Worm (Caenorhabditis elegans) whole organism, L3 larva: ENCODE data around the gene C16B8.2.

Source experiments
- R02D3.7 ChIP-seq: fragments of 150-350 bp; optimal IDR thresholded peaks from 2 replicates; lab custom pipeline; 2014; ENCODE audit warnings: missing biosample characterization, missing genetic modification characterization
- ZK546.5 ChIP-seq: sonication (generic microtip); optimal IDR thresholded peaks from 2 replicates; lab custom pipeline; 2017; ENCODE audit warnings: missing biosample characterization, missing genetic modification characterization
- aly-2 ChIP-seq: fragments of 150-350 bp; optimal IDR thresholded peaks from 2 replicates; lab custom pipeline; 2014; ENCODE audit warnings: missing biosample characterization, missing genetic modification characterization
- ceh-16 ChIP-seq: sonication (generic microtip); optimal IDR thresholded peaks from 2 replicates; lab custom pipeline; 2017; ENCODE audit warnings: missing biosample characterization, missing genetic modification characterization
- ceh-28 ChIP-seq: fragments of 150-350 bp; optimal IDR thresholded peaks from 2 replicates; lab custom pipeline; 2014; ENCODE audit warnings: missing biosample characterization, missing genetic modification reagents, missing genetic modification characterization
- ceh-9 ChIP-seq: sonication (generic microtip); optimal IDR thresholded peaks from 2 replicates; lab custom pipeline; 2018; ENCODE audit warnings: missing biosample characterization, missing genetic modification characterization
- daf-12 ChIP-seq: fragments of 150-350 bp; optimal IDR thresholded peaks from 2 replicates; lab custom pipeline; 2014; ENCODE audit warnings: missing biosample characterization, missing genetic modification reagents, missing genetic modification characterization
- egl-5 ChIP-seq: fragments of 150-350 bp; optimal IDR thresholded peaks from 2 replicates; lab custom pipeline; 2017; ENCODE audit warnings: missing biosample characterization, missing genetic modification reagents, missing genetic modification characterization, inconsistent platforms
- elt-1 ChIP-seq: fragments of 150-350 bp; optimal IDR thresholded peaks from 2 replicates; lab custom pipeline; 2014; ENCODE audit warnings: missing biosample characterization, missing genetic modification characterization
- elt-2 ChIP-seq: sonication (generic microtip); optimal IDR thresholded peaks from 2 replicates; lab custom pipeline; 2016; ENCODE audit warnings: missing genetic modification reagents, mild to moderate bottlenecking, missing genetic modification characterization, missing compliant biosample characterization
- elt-3 ChIP-seq, 3 experiments: fragments of 150-350 bp in 1 of 3; sonication (generic microtip) in 2 of 3; optimal IDR thresholded peaks; 2 replicates in 2 of 3; 4 replicates in 1 of 3; lab custom pipeline; 2014 to 2017; ENCODE audit warnings: missing biosample characterization in 3 of 3, missing genetic modification characterization in 3 of 3
- eor-1 ChIP-seq, 2 experiments: fragments of 150-350 bp; optimal IDR thresholded peaks; 2 replicates each; lab custom pipeline; 2014 to 2018; ENCODE audit warnings: missing biosample characterization in 2 of 2, missing genetic modification characterization in 2 of 2
- fkh-2 ChIP-seq: fragments of 150-350 bp; optimal IDR thresholded peaks from 2 replicates; lab custom pipeline; 2014; ENCODE audit warnings: missing biosample characterization, missing genetic modification reagents, missing genetic modification characterization
- fos-1 ChIP-seq: fragments of 150-350 bp; optimal IDR thresholded peaks from 2 replicates; lab custom pipeline; 2014; ENCODE audit warnings: missing biosample characterization, missing genetic modification characterization
- hmg-11 ChIP-seq: sonication (generic microtip); optimal IDR thresholded peaks from 2 replicates; lab custom pipeline; 2016; ENCODE audit warnings: missing genetic modification characterization, missing compliant biosample characterization
- jun-1 ChIP-seq: fragments of 150-350 bp; optimal IDR thresholded peaks from 2 replicates; lab custom pipeline; 2014; ENCODE audit warnings: missing biosample characterization, missing genetic modification reagents, missing genetic modification characterization
- lin-15B ChIP-seq: fragments of 150-350 bp; optimal IDR thresholded peaks from 2 replicates; lab custom pipeline; 2014; ENCODE audit warnings: missing biosample characterization, missing genetic modification characterization
- lin-39 ChIP-seq: fragments of 150-350 bp; optimal IDR thresholded peaks from 2 replicates; lab custom pipeline; 2018; ENCODE audit warnings: missing biosample characterization, missing genetic modification reagents, missing genetic modification characterization
- lsy-12 ChIP-seq: sonication (generic microtip); optimal IDR thresholded peaks from 2 replicates; lab custom pipeline; 2016; ENCODE audit warnings: mild to moderate bottlenecking, missing genetic modification characterization, missing compliant biosample characterization
- mdl-1 ChIP-seq: fragments of 150-350 bp; optimal IDR thresholded peaks from 2 replicates; lab custom pipeline; 2014; ENCODE audit warnings: missing biosample characterization, missing genetic modification characterization
- mml-1 ChIP-seq: fragments of 150-350 bp; sonication (generic microtip); optimal IDR thresholded peaks from 3 replicates; lab custom pipeline; 2014; ENCODE audit warnings: missing biosample characterization, missing genetic modification characterization
- nfya-1 ChIP-seq: sonication (generic microtip); optimal IDR thresholded peaks from 2 replicates; lab custom pipeline; 2017; ENCODE audit warnings: missing genetic modification characterization, mild to moderate bottlenecking, missing compliant biosample characterization, antibody characterized with exemption, moderate library complexity; ENCODE audit not compliant: insufficient read depth
- nhr-11 ChIP-seq: fragments of 150-350 bp; optimal IDR thresholded peaks from 2 replicates; lab custom pipeline; 2014; ENCODE audit warnings: missing biosample characterization, missing genetic modification characterization
- nhr-23 ChIP-seq: fragments of 150-350 bp; optimal IDR thresholded peaks from 2 replicates; lab custom pipeline; 2014; ENCODE audit warnings: missing biosample characterization, missing genetic modification reagents, missing genetic modification characterization
- nhr-237 ChIP-seq: fragments of 150-350 bp; optimal IDR thresholded peaks from 2 replicates; lab custom pipeline; 2014; ENCODE audit warnings: missing biosample characterization, missing genetic modification characterization
- nhr-25 ChIP-seq: sonication (generic microtip); optimal IDR thresholded peaks from 2 replicates; lab custom pipeline; 2017; ENCODE audit warnings: missing biosample characterization, missing genetic modification characterization
- nhr-28 ChIP-seq: fragments of 150-350 bp; optimal IDR thresholded peaks from 2 replicates; lab custom pipeline; 2014; ENCODE audit warnings: missing biosample characterization, missing genetic modification characterization
- nhr-43 ChIP-seq: sonication (generic microtip); optimal IDR thresholded peaks from 2 replicates; lab custom pipeline; 2016; ENCODE audit warnings: mild to moderate bottlenecking, missing genetic modification characterization, missing compliant biosample characterization; ENCODE audit not compliant: poor library complexity, severe bottlenecking
- nhr-67 ChIP-seq: fragments of 150-350 bp; optimal IDR thresholded peaks from 2 replicates; lab custom pipeline; 2014; ENCODE audit warnings: missing biosample characterization, missing genetic modification characterization
- pha-4 ChIP-seq: fragments of 150-350 bp; optimal IDR thresholded peaks from 2 replicates; lab custom pipeline; 2014; ENCODE audit warnings: missing biosample characterization, missing genetic modification reagents, missing genetic modification characterization
- snpc-4 ChIP-seq: fragments of 150-350 bp; optimal IDR thresholded peaks from 2 replicates; lab custom pipeline; 2014; ENCODE audit warnings: missing biosample characterization, missing genetic modification characterization
- unc-39 ChIP-seq: sonication (generic microtip); optimal IDR thresholded peaks from 4 replicates; lab custom pipeline; 2017; ENCODE audit warnings: missing biosample characterization, missing genetic modification characterization
- unc-62 ChIP-seq: fragments of 150-350 bp; sonication (generic microtip); optimal IDR thresholded peaks from 4 replicates; lab custom pipeline; 2014; ENCODE audit warnings: missing biosample characterization, missing genetic modification reagents, missing genetic modification characterization
- zag-1 ChIP-seq: fragments of 150-350 bp; optimal IDR thresholded peaks from 2 replicates; lab custom pipeline; 2014; ENCODE audit warnings: missing biosample characterization, missing genetic modification characterization
- ztf-11 ChIP-seq: fragments of 150-350 bp; optimal IDR thresholded peaks from 2 replicates; lab custom pipeline; 2014; ENCODE audit warnings: missing biosample characterization, missing genetic modification characterization

C16B8.2 gene

DNA sequence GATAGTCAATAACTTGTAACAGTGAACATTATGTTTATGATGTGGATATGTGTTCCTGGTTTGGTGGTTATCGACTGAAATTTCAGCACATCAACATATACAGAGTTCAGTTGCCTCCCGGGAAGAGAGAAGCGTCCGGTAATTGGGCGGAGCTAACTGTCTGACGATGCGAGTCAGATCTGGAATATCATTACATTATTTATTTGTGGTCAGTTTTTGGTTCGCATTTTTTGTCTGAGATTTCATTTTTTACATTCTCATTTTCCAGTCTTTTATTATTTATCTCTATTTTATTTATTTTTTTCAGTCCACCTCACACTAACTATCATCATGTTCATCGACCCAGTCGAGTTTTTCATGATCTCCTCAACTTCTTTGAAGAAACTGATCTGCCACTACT, 40.5 kb downstream of the C16B8.2 start, which contains the start of gene T22B2.1:
T22B2.1 (plus strand) TSS at position 301 of the 400 bp plus-strand sequence.
- TF ChIP-seq ztf-11, result no peak
- no peak for TF ChIP-seq pha-4 (tag; lab: Kevin White, UChicago)
- TF ChIP-seq egl-5 (tag; lab: Kevin White, UChicago), result no peak
- no peak for TF ChIP-seq ceh-16 (tag; lab: Kevin White, UChicago)
- TF ChIP-seq fos-1 (tag; lab: Kevin White, UChicago), result no peak
- no peak for TF ChIP-seq mdl-1
- no peak for TF ChIP-seq jun-1
- TF ChIP-seq elt-3 (tag; optimal IDR thresholded peaks at IDR 0.05; lab: Kevin White, UChicago), result no peak
- no peak for TF ChIP-seq nhr-67 (tag; lab: Kevin White, UChicago)
- TF ChIP-seq ZK546.5, result no peak
- no peak for TF ChIP-seq ceh-9 (tag; lab: Kevin White, UChicago)
- no peak for TF ChIP-seq nhr-237
- TF ChIP-seq lin-15B (tag; lab: Kevin White, UChicago), result no peak
- no peak for TF ChIP-seq zag-1 (tag; lab: Kevin White, UChicago)
- no peak for TF ChIP-seq nfya-1
- TF ChIP-seq elt-1 (tag; lab: Kevin White, UChicago), result no peak

DNA sequence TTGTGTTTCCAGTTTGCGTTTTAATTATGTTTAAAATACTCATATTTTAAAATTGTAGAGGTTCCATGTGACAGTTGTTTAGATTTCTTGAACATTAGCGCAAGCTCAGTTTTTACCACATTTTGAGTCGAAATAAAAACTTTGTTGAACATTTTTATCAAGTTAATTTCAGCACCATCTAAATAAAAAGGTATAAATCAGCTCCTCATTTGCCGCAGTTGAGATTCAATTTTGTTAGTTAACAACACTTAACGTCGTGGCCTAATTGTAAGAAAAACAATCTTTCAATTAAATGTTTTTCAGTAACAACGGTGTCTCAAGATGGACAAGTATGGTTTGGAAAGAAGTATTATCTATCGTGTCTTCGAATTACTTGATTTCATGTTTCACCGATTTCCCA, 45.5 kb downstream of the C16B8.2 start:
- TF ChIP-seq fos-1 (tag; lab: Kevin White, UChicago) (no peak), mml-1 (tag; lab: Kevin White, UChicago) (no peak)

DNA sequence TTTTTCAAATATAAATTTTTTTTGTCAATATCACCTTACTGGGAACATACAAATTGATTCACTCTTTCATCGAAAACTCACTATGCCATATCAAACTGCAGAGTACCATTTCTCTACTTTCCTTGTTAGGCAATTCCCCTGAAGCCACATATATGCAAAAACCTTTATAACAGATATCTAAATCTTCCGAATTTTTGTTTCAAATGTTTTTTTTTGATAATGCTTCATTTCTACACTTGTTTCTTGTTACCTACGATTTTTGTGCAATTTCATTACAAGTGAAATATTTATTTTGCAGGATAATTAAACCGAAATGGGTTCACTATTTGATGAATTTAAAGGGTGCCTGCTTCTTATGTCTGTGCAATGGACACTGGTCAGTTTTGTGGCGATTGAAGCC, 46.1 kb downstream of the C16B8.2 start, which contains the start of gene T22B2.2:
T22B2.2 (plus strand) TSS at position 301 of the 400 bp plus-strand sequence.
- no peak for TF ChIP-seq elt-3 (tag; optimal IDR thresholded peaks at IDR 0.05; lab: Kevin White, UChicago)

DNA sequence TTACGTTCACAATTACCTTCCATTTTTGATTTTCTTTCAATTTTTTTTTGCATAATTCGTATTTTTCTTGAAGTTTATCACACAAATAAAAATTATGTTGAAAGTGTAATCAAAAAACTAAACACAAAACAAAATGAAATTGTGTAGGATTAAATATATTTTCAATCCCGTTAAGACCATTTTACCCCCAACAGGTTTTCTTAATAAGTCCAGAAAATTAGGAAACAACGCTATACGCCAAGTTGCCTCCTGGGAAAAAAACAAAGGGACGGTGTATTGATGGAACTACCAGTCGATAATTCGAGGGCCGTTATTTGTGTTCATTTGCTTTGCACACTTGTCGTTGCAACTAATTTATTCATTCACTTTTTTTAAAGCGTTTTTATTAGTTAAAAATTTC, 46.5 kb downstream of the C16B8.2 start:
- TF ChIP-seq nhr-28 (tag; lab: Kevin White, UChicago), result no peak

DNA sequence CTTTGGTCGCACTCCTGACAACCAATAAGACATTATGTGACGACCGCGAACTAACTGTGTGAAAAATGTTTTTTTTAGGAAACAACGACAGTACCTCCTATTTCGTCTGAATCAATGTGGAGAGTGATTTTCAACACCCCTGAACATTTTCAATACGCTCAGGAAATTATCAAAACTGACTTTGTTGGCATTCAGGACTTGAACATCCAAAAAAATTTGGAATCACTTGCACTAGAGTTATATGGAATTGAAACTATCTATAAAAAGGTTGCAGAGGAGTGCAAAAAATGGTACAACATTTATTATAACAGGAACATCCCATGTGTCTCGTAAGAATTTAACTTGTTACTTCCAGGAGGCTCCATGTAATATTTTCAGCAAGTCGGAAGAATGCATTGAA, 48.0 kb downstream of the C16B8.2 start:
- no peak for TF ChIP-seq egl-5 (tag; lab: Kevin White, UChicago)
- TF ChIP-seq elt-1 (tag; lab: Kevin White, UChicago), result no peak
- no peak for TF ChIP-seq elt-2 (tag; lab: Kevin White, UChicago)
- no peak for TF ChIP-seq fos-1 (tag; lab: Kevin White, UChicago)
- no peak for TF ChIP-seq lsy-12
- no peak for TF ChIP-seq aly-2 (tag; lab: Kevin White, UChicago)
- TF ChIP-seq ceh-28 (tag; lab: Kevin White, UChicago), result no peak
- no peak for TF ChIP-seq unc-39 (tag; lab: Kevin White, UChicago)
- TF ChIP-seq mdl-1, result no peak
- TF ChIP-seq lin-15B (tag; lab: Kevin White, UChicago), result no peak
- no peak for TF ChIP-seq nhr-43 (tag; lab: Kevin White, UChicago)
- TF ChIP-seq, all 47 proteins: peak for 0

DNA sequence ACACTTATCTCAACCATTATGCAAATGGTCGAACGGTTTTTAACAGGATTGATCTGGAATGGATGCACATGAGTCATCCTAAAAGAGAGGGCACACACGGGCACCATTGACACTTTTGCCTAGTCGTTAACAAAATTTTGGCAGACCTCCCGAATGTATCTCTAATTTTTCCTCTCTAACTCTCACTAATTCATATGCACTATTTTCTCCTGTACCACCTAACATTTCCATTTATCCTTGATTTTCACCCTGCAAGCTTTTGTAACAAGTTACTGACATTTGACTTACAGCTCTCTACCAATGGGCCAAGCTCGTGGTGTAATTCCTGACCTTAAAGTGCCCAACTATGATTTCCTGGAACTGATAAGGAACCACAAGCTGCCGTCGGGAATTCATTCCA, 49.2 kb downstream of the C16B8.2 start, which contains the start of gene T22B2.3:
T22B2.3 (plus strand) TSS at position 301 of the 400 bp plus-strand sequence.
- TF ChIP-seq hmg-11 (tag; lab: Kevin White, UChicago) (no peak), nfya-1 (no peak), jun-1 (no peak), ztf-11 (no peak), daf-12 (tag; lab: Kevin White, UChicago) (no peak)

DNA sequence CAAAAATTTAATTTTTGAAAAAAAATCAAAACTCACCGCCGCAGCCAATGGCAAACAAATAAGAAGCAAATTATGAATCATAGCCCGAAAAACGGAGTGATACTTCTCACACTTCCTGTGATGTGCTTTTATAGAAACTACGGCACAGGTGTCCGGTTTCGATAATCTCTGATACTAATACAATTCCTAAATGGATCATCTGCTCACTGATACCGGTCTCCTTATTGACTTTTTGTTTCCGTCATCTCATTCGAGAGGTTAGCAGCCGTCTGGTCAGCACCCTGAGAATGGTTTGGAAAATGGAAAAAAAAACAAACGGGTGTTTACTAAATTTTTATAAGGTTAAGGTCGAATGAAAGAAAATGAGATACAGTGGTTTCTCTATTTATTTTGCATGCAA, 50.5 kb downstream of the C16B8.2 start, which contains the start of gene idpp-9:
idpp-9 (minus strand) TSS at position 101 of the 400 bp plus-strand sequence.
- TF ChIP-seq nhr-11 (tag; lab: Kevin White, UChicago) (no peak), pha-4 (tag; lab: Kevin White, UChicago) (no peak), elt-3 (tag; optimal IDR thresholded peaks at IDR 0.05; lab: Kevin White, UChicago) (no peak), elt-1 (tag; lab: Kevin White, UChicago) (no peak)

DNA sequence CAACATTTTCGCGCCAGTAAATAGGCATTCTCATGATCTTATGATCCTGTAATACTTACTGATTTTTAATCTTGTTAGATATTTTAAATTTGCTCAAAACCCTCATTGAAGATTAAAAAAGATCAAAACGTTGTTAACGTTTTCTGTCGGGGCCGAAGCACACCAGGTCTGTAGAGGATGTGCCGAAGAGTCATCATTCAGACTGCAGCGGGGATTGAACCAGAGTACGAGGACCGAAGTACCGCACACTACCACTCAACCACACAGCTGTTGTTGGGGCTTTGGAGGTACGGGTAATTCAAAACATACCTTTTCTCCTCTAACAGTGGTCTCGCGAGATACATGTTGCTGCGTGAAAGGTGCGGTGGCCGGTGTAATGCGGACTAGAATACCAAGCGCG, 52.0 kb downstream of the C16B8.2 start:
- no peak for TF ChIP-seq lin-39 (tag; lab: Kevin White, UChicago)
- TF ChIP-seq lsy-12, result no peak
- TF ChIP-seq nhr-23 (tag; lab: Kevin White, UChicago), result no peak
- TF ChIP-seq eor-1 (tag; optimal IDR thresholded peaks at IDR 0.05; lab: Kevin White, UChicago), result no peak
- TF ChIP-seq nhr-11 (tag; lab: Kevin White, UChicago), result no peak
- TF ChIP-seq nfya-1, result no peak
- no peak for TF ChIP-seq mdl-1
- no peak for TF ChIP-seq elt-2 (tag; lab: Kevin White, UChicago)
- no peak for TF ChIP-seq fkh-2
- no peak for TF ChIP-seq ceh-16 (tag; lab: Kevin White, UChicago)
- TF ChIP-seq nhr-25 (tag; lab: Kevin White, UChicago), result no peak
- no peak for TF ChIP-seq mml-1 (tag; lab: Kevin White, UChicago)
- no peak for TF ChIP-seq zag-1 (tag; lab: Kevin White, UChicago)
- TF ChIP-seq nhr-237, result no peak
- no peak for TF ChIP-seq aly-2 (tag; lab: Kevin White, UChicago)
- no peak for TF ChIP-seq R02D3.7
- no peak for TF ChIP-seq jun-1
- TF ChIP-seq snpc-4 (tag; lab: Kevin White, UChicago), result no peak
- TF ChIP-seq fos-1 (tag; lab: Kevin White, UChicago), result no peak
- TF ChIP-seq unc-62 (GFP tag; lab: Kevin White, UChicago), result no peak
- TF ChIP-seq, all 47 proteins: peak for 0
